Worm (Caenorhabditis elegans): Measurements from ENCODE around the gene C07A9.9.
A peak's percentile ranks its signal among the peaks of the same experiment; 100 is the strongest.

The C07A9.9 gene

DNA sequence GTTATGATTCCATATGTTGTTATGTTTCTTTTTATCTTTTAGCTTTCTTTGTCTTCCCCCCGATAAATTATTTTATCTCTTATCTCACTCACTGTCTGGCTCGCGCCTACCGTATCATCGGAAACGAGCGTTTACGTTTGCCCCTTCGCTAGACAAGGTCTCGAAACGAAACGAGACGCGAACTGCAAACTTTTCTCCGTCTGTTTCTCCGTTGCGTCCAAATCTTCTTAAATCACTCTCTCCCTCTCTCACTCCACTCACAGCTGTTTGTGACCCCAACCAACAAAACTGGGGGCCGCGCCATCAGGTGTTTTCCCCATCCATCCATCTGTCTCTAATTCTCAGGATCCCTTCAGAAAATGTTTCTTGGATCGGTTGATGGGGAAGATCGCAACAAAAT, 47.3 kb downstream of the C07A9.9 start (continued):
- TF ChIP-seq tbx-2 (tag; optimal IDR thresholded peaks at IDR 0.05), result peak; percentile 36
- TF ChIP-seq nhr-12 (tag; optimal IDR thresholded peaks at IDR 0.05), result no peak
- TF ChIP-seq dsc-1 (tag; optimal IDR thresholded peaks at IDR 0.05), result peak; percentile 87
- peak; percentile 31 for TF ChIP-seq mep-1 (tag; optimal IDR thresholded peaks at IDR 0.05)
- TF ChIP-seq ztf-4 (tag; optimal IDR thresholded peaks at IDR 0.05), result peak; percentile 19
- TF ChIP-seq C34B4.2 (tag; optimal IDR thresholded peaks at IDR 0.05), result no peak
- TF ChIP-seq ceh-90 (tag; optimal IDR thresholded peaks at IDR 0.05), result no peak
- peak; percentile 57 for TF ChIP-seq lin-13 (GFP tag; optimal IDR thresholded peaks at IDR 0.05)
- TF ChIP-seq hlh-17 (GFP tag; optimal IDR thresholded peaks at IDR 0.05; ENCODE audit: borderline replicate concordance), result no peak
- TF ChIP-seq nhr-76 (tag; optimal IDR thresholded peaks at IDR 0.05), result no peak
- TF ChIP-seq dpl-1 (GFP tag; optimal IDR thresholded peaks at IDR 0.05), result peak in 2 of 3 experiments; percentile 8 to 22
- TF ChIP-seq mdl-1 (tag; optimal IDR thresholded peaks at IDR 0.05), result peak in 1 of 2 experiments; percentile 46
- TF ChIP-seq grh-1 (GFP tag; IDR thresholded peaks at IDR 0.05), result no peak
- TF ChIP-seq lin-35 (GFP tag; optimal IDR thresholded peaks at IDR 0.05), result peak; percentile 28 to 32
- peak; percentile 29; the same call in 1 of the 2 replicates for TF ChIP-seq mab-9 (GFP tag; IDR thresholded peaks at IDR 0.05)
- TF ChIP-seq egl-27 (tag; optimal IDR thresholded peaks at IDR 0.05), result no peak
- TF ChIP-seq unc-86 (tag; optimal IDR thresholded peaks at IDR 0.05), result no peak
- no peak for TF ChIP-seq nhr-84 (tag; optimal IDR thresholded peaks at IDR 0.05)
- no peak for TF ChIP-seq isw-1 (GFP tag; IDR thresholded peaks at IDR 0.05)
- TF ChIP-seq pax-3 (tag; optimal IDR thresholded peaks at IDR 0.05), result no peak

DNA sequence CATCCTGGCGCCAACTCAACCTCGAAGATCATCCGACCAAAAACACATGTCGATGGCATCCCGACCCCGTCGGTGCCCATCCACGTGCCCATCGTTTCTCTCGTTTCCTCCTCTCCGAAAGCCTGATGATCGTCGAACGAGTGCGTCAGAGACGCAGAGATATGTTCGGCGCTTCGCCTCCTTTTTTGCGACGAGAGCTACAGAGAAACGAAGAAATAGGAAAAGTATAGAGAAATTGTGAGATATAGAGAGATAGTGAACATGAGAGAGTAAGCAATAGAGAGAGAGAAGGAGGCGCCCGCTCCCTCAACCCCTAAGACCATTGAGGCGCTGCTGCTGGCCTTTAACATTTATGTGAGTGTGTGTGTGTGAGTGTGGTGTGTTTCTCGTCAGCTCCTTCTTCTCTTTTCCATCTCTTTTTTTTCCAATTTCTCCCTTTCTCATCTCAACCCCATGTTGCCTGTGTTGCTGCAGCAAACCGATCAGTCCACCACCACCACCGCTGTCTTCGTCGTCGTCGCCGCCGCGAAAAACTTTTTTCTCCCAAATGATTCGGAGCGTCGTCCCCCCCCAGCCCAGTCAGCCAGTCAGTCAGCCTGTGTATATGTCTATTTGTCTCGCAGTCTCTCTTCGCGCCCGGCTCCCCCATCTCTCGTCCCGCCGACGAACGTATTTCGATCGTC, 48.2 kb downstream of the C07A9.9 start, which contains the start of gene hlh-11:
Gene hlh-11, plus strand, starts transcription at position 633 of the 683 bp plus-strand sequence.
- no peak for TF ChIP-seq nhr-76 (tag; optimal IDR thresholded peaks at IDR 0.05)
- TF ChIP-seq Y116A8C.19 (tag; optimal IDR thresholded peaks at IDR 0.05; ENCODE audit: borderline replicate concordance), result no peak
- peak; percentile 87 for TF ChIP-seq zag-1 (tag; optimal IDR thresholded peaks at IDR 0.05)
- peak; percentile 92 for TF ChIP-seq nhr-77 (tag; optimal IDR thresholded peaks at IDR 0.05)
- TF ChIP-seq skn-1 (tag; optimal IDR thresholded peaks at IDR 0.05), result peak; percentile 71
- peak; percentile 97 for TF ChIP-seq nhr-85 (tag)
- TF ChIP-seq pqm-1 (tag; optimal IDR thresholded peaks at IDR 0.05), result peak; percentile 27
- peak; percentile 92 for TF ChIP-seq ztf-4 (tag; optimal IDR thresholded peaks at IDR 0.05)
- no peak for TF ChIP-seq nhr-84 (tag; optimal IDR thresholded peaks at IDR 0.05)
- peak; percentile 41 for TF ChIP-seq F16B12.6 (tag; optimal IDR thresholded peaks at IDR 0.05)
- peak; percentile 94 for TF ChIP-seq tbx-2 (tag; optimal IDR thresholded peaks at IDR 0.05)
- TF ChIP-seq unc-86 (tag; optimal IDR thresholded peaks at IDR 0.05), result peak; percentile 81
- peak; percentile 58 for TF ChIP-seq unc-130 (tag; optimal IDR thresholded peaks at IDR 0.05)
- peak; percentile 95 for TF ChIP-seq dsc-1 (tag; optimal IDR thresholded peaks at IDR 0.05)
- no peak for TF ChIP-seq tlp-1 (tag; optimal IDR thresholded peaks at IDR 0.05)
- TF ChIP-seq fkh-10 (GFP tag; optimal IDR thresholded peaks at IDR 0.05), result peak; percentile 19
- peak; percentile 84 for TF ChIP-seq C16A3.4 (tag; optimal IDR thresholded peaks at IDR 0.05)
- TF ChIP-seq nhr-20 (tag; optimal IDR thresholded peaks at IDR 0.05), result peak; percentile 96
- peak; percentile 98 for TF ChIP-seq snu-23 (GFP tag; optimal IDR thresholded peaks at IDR 0.05)
- TF ChIP-seq ceh-90 (tag; optimal IDR thresholded peaks at IDR 0.05), result peak; percentile 0
- TF ChIP-seq lsy-2 (tag; optimal IDR thresholded peaks at IDR 0.05), result peak; percentile 82 to 93
- peak; percentile 57 for TF ChIP-seq pag-3 (tag; optimal IDR thresholded peaks at IDR 0.05; ENCODE audit: borderline replicate concordance, insufficient read depth)
- peak; percentile 25 for TF ChIP-seq C04F5.9 (tag; optimal IDR thresholded peaks at IDR 0.05)
- peak; percentile 72 for TF ChIP-seq irx-1 (tag; optimal IDR thresholded peaks at IDR 0.05)
- TF ChIP-seq nhr-28 (tag; optimal IDR thresholded peaks at IDR 0.05), result no peak
- TF ChIP-seq ces-1 (GFP tag; optimal IDR thresholded peaks at IDR 0.05), result no peak
- peak; percentile 82 to 88 for TF ChIP-seq efl-1 (optimal IDR thresholded peaks at IDR 0.05)
- TF ChIP-seq efl-1 (GFP tag; optimal IDR thresholded peaks at IDR 0.05 in 1 of 2), result peak; percentile 60 to 93
- peak; percentile 88 for TF ChIP-seq nhr-19 (GFP tag; conservative IDR thresholded peaks at IDR 0.05)
- TF ChIP-seq snpc-4 (tag; optimal IDR thresholded peaks at IDR 0.05), result peak; percentile 50
- peak; percentile 77 for TF ChIP-seq xbp-1 (tag; optimal IDR thresholded peaks at IDR 0.05)
- peak; percentile 95 for TF ChIP-seq mep-1 (tag; optimal IDR thresholded peaks at IDR 0.05)
- TF ChIP-seq lin-14 (GFP tag; optimal IDR thresholded peaks at IDR 0.05), result peak; percentile 99
- TF ChIP-seq fkh-4 (tag; optimal IDR thresholded peaks at IDR 0.05; ENCODE audit: borderline replicate concordance), result peak; percentile 72
- TF ChIP-seq alr-1 (tag; optimal IDR thresholded peaks at IDR 0.05; ENCODE audit: borderline replicate concordance), result no peak
- peak; percentile 81 for TF ChIP-seq blmp-1 (tag; optimal IDR thresholded peaks at IDR 0.05)
- TF ChIP-seq hlh-17 (GFP tag; optimal IDR thresholded peaks at IDR 0.05; ENCODE audit: borderline replicate concordance), result no peak
- TF ChIP-seq nhr-71 (tag; optimal IDR thresholded peaks at IDR 0.05), result peak; percentile 98
- no peak for TF ChIP-seq ama-1 (optimal IDR thresholded peaks at IDR 0.05)
